Worm (Caenorhabditis elegans) whole organism, L1 larva: ENCODE results near the gene T21C12.8.

Experiments
- Y116A8C.19 ChIP-seq: sonication (generic microtip); optimal IDR thresholded peaks from 2 replicates; lab custom pipeline; 2016; ENCODE audit warnings: missing compliant biosample characterization, missing genetic modification characterization, borderline replicate concordance
- aha-1 ChIP-seq: fragments of 150-350 bp; optimal IDR thresholded peaks from 2 replicates; lab custom pipeline; 2014; ENCODE audit warnings: missing biosample characterization, missing genetic modification characterization
- alr-1 ChIP-seq: fragments of 200-800 bp; sonication (Bioruptor generic); optimal IDR thresholded peaks from 2 replicates; lab custom pipeline; 2018; ENCODE audit warnings: borderline replicate concordance, mild to moderate bottlenecking, missing genetic modification characterization, missing compliant biosample characterization
- ama-1 ChIP-seq: fragments of 150-350 bp; optimal IDR thresholded peaks from 2 replicates; lab custom pipeline; 2014
- blmp-1 ChIP-seq: fragments of 150-350 bp; optimal IDR thresholded peaks from 2 replicates; lab custom pipeline; 2014; ENCODE audit warnings: missing biosample characterization, missing genetic modification characterization
- ceh-63 ChIP-seq: fragments of 200-800 bp; sonication (Bioruptor generic); optimal IDR thresholded peaks from 2 replicates; lab custom pipeline; 2018; ENCODE audit warnings: mild to moderate bottlenecking, missing genetic modification characterization, missing compliant biosample characterization
- ceh-88 ChIP-seq: fragments of 200-800 bp; sonication (Bioruptor generic); IDR thresholded peaks from 2 replicates; pipeline ENCODE4 v1.3.6; 2022; ENCODE audit warnings: missing genetic modification characterization, missing compliant biosample characterization
- ceh-90 ChIP-seq: sonication (generic microtip); optimal IDR thresholded peaks from 2 replicates; lab custom pipeline; 2016; ENCODE audit warnings: missing genetic modification characterization, missing compliant biosample characterization
- ces-1 ChIP-seq: fragments of 150-350 bp; optimal IDR thresholded peaks from 2 replicates; lab custom pipeline; 2014; ENCODE audit warnings: missing biosample characterization, missing genetic modification reagents, missing genetic modification characterization
- dpl-1 ChIP-seq, 3 experiments: fragments of 150-350 bp in 2 of 3; sonication (generic microtip) in 1 of 3; optimal IDR thresholded peaks; 2 replicates each; lab custom pipeline; 2014 to 2017; ENCODE audit warnings: missing biosample characterization in 3 of 3, missing genetic modification characterization in 3 of 3, missing genetic modification reagents in 3 of 3
- efl-1 ChIP-seq, 4 experiments: fragments of 150-350 bp; optimal IDR thresholded peaks in 3 of 4; peaks in 1 of 4; 1 replicate in 1 of 4; 2 replicates in 3 of 4; lab custom pipeline; 2014; ENCODE audit warnings: missing biosample characterization in 2 of 4, missing genetic modification characterization in 2 of 4, missing genetic modification reagents in 2 of 4
- efl-3 ChIP-seq: fragments of 200-800 bp; sonication (Bioruptor generic); optimal IDR thresholded peaks from 2 replicates; lab custom pipeline; 2018; ENCODE audit warnings: mild to moderate bottlenecking, missing genetic modification characterization, missing compliant biosample characterization
- egl-13 ChIP-seq: sonication (generic microtip); optimal IDR thresholded peaks from 2 replicates; lab custom pipeline; 2016; ENCODE audit warnings: missing genotype, missing genetic modification reagents, missing genetic modification characterization, missing compliant biosample characterization
- elt-2 ChIP-seq: sonication (generic microtip); optimal IDR thresholded peaks from 2 replicates; lab custom pipeline; 2016; ENCODE audit warnings: missing genetic modification characterization, mild to moderate bottlenecking, inconsistent platforms, missing compliant biosample characterization, missing genetic modification reagents
- elt-3 ChIP-seq, 6 experiments: fragments of 150-350 bp in 1 of 6; sonication (generic microtip); optimal IDR thresholded peaks; 2 replicates each; lab custom pipeline; 2017 to 2018; ENCODE audit warnings: missing biosample characterization in 6 of 6, missing genetic modification characterization in 6 of 6, inconsistent platforms in 1 of 6
- fkh-10 ChIP-seq: sonication (generic microtip); optimal IDR thresholded peaks from 2 replicates; lab custom pipeline; 2017; ENCODE audit warnings: missing biosample characterization, missing genetic modification reagents, missing genetic modification characterization
- fos-1 ChIP-seq: fragments of 150-350 bp; optimal IDR thresholded peaks from 2 replicates; lab custom pipeline; 2014; ENCODE audit warnings: missing biosample characterization, missing genetic modification characterization
- grh-1 ChIP-seq: fragments of 200-800 bp; sonication (Bioruptor generic); IDR thresholded peaks from 2 replicates; pipeline ENCODE4 v1.3.6; 2022; ENCODE audit warnings: missing genetic modification reagents, missing genetic modification characterization, missing compliant biosample characterization
- hlh-4 ChIP-seq: sonication (generic microtip); optimal IDR thresholded peaks from 2 replicates; lab custom pipeline; 2016; ENCODE audit warnings: mild to moderate bottlenecking, missing genetic modification characterization, missing compliant biosample characterization
- hpl-2 ChIP-seq: fragments of 150-350 bp; optimal IDR thresholded peaks from 2 replicates; lab custom pipeline; 2014; ENCODE audit warnings: missing biosample characterization, missing genetic modification reagents, missing genetic modification characterization
- jun-1 ChIP-seq: fragments of 150-350 bp; optimal IDR thresholded peaks from 2 replicates; lab custom pipeline; 2014; ENCODE audit warnings: missing biosample characterization, missing genetic modification reagents, missing genetic modification characterization
- lin-13 ChIP-seq: fragments of 150-350 bp; optimal IDR thresholded peaks from 2 replicates; lab custom pipeline; 2014; ENCODE audit warnings: missing biosample characterization, missing genetic modification reagents, missing genetic modification characterization
- lin-14 ChIP-seq: fragments of 200-800 bp; sonication (Bioruptor generic); optimal IDR thresholded peaks from 2 replicates; lab custom pipeline; 2018; ENCODE audit warnings: mild to moderate bottlenecking, missing genetic modification characterization, moderate library complexity, missing compliant biosample characterization
- lin-15B ChIP-seq: fragments of 150-350 bp; sonication (generic microtip); optimal IDR thresholded peaks from 3 replicates; lab custom pipeline; 2014; ENCODE audit warnings: missing biosample characterization, missing genetic modification characterization
- lin-35 ChIP-seq, 2 experiments: fragments of 150-350 bp; optimal IDR thresholded peaks; 2 replicates each; lab custom pipeline; 2014; ENCODE audit warnings: missing biosample characterization in 2 of 2, missing genetic modification characterization in 2 of 2, missing genetic modification reagents in 2 of 2
- lsy-2 ChIP-seq, 2 experiments: fragments of 150-350 bp; optimal IDR thresholded peaks; 2 replicates each; lab custom pipeline; 2014; ENCODE audit warnings: missing biosample characterization in 2 of 2, missing genetic modification characterization in 2 of 2
- mdl-1 ChIP-seq, 2 experiments: fragments of 150-350 bp; optimal IDR thresholded peaks; 2 replicates each; lab custom pipeline; 2014 to 2017; ENCODE audit warnings: missing biosample characterization in 2 of 2, missing genetic modification characterization in 2 of 2, inconsistent platforms in 1 of 2
- mep-1 ChIP-seq: fragments of 150-350 bp; optimal IDR thresholded peaks from 2 replicates; lab custom pipeline; 2014; ENCODE audit warnings: missing biosample characterization, missing genetic modification characterization
- nhr-12 ChIP-seq: sonication (generic microtip); optimal IDR thresholded peaks from 2 replicates; lab custom pipeline; 2017; ENCODE audit warnings: missing biosample characterization, missing genetic modification characterization
- nhr-19 ChIP-seq: fragments of 200-800 bp; sonication (Bioruptor generic); conservative IDR thresholded peaks from 2 replicates; pipeline ENCODE4 v1.3.6; 2022; ENCODE audit warnings: missing genetic modification characterization, missing compliant biosample characterization
- nhr-20 ChIP-seq: sonication (generic microtip); optimal IDR thresholded peaks from 2 replicates; lab custom pipeline; 2016; ENCODE audit warnings: mild to moderate bottlenecking, missing genetic modification characterization, missing compliant biosample characterization
- nhr-237 ChIP-seq: fragments of 150-350 bp; optimal IDR thresholded peaks from 2 replicates; lab custom pipeline; 2014; ENCODE audit warnings: missing biosample characterization, missing genetic modification characterization
- nhr-47 ChIP-seq: sonication (generic microtip); optimal IDR thresholded peaks from 2 replicates; lab custom pipeline; 2016; ENCODE audit warnings: mild to moderate bottlenecking, missing genetic modification characterization, moderate library complexity, missing compliant biosample characterization
- nhr-71 ChIP-seq: sonication (generic microtip); optimal IDR thresholded peaks from 2 replicates; lab custom pipeline; 2016; ENCODE audit warnings: mild to moderate bottlenecking, missing genetic modification characterization, moderate library complexity, missing compliant biosample characterization
- nhr-77 ChIP-seq: fragments of 150-350 bp; optimal IDR thresholded peaks from 2 replicates; lab custom pipeline; 2014; ENCODE audit warnings: missing biosample characterization, missing genetic modification characterization
- nhr-84 ChIP-seq: sonication (generic microtip); optimal IDR thresholded peaks from 2 replicates; lab custom pipeline; 2017; ENCODE audit warnings: missing biosample characterization, missing genetic modification characterization
- nhr-85 ChIP-seq: sonication (generic microtip); peaks from one replicate; lab custom pipeline; 2016; ENCODE audit warnings: missing genetic modification characterization, inconsistent platforms, missing compliant biosample characterization
- nhr-90 ChIP-seq: sonication (generic microtip); optimal IDR thresholded peaks from 2 replicates; lab custom pipeline; 2016; ENCODE audit warnings: mild to moderate bottlenecking, missing genetic modification characterization, missing compliant biosample characterization; ENCODE audit not compliant: poor library complexity
- pqm-1 ChIP-seq: sonication (generic microtip); optimal IDR thresholded peaks from 3 replicates; lab custom pipeline; 2017; ENCODE audit warnings: missing biosample characterization, missing genetic modification characterization
- snu-23 ChIP-seq: sonication (generic microtip); optimal IDR thresholded peaks from 2 replicates; lab custom pipeline; 2016; ENCODE audit warnings: missing genetic modification characterization, missing compliant biosample characterization
- sox-4 ChIP-seq: sonication (generic microtip); optimal IDR thresholded peaks from 2 replicates; lab custom pipeline; 2016; ENCODE audit warnings: missing genetic modification characterization, missing compliant biosample characterization
- tbx-2 ChIP-seq: sonication (generic microtip); optimal IDR thresholded peaks from 2 replicates; lab custom pipeline; 2016; ENCODE audit warnings: missing genetic modification characterization, missing compliant biosample characterization
- tlp-1 ChIP-seq: fragments of 150-350 bp; optimal IDR thresholded peaks from 2 replicates; lab custom pipeline; 2014; ENCODE audit warnings: missing biosample characterization, missing genetic modification characterization
- unc-30 ChIP-seq: sonication (generic microtip); optimal IDR thresholded peaks from 2 replicates; lab custom pipeline; 2017; ENCODE audit warnings: missing biosample characterization, missing genetic modification characterization
- unc-62 ChIP-seq: fragments of 150-350 bp; optimal IDR thresholded peaks from 2 replicates; lab custom pipeline; 2014; ENCODE audit warnings: missing biosample characterization, missing genetic modification reagents, missing genetic modification characterization
- xbp-1 ChIP-seq: sonication (generic microtip); optimal IDR thresholded peaks from 2 replicates; lab custom pipeline; 2016; ENCODE audit warnings: missing genetic modification characterization, missing compliant biosample characterization
- zag-1 ChIP-seq: fragments of 150-350 bp; optimal IDR thresholded peaks from 2 replicates; lab custom pipeline; 2014; ENCODE audit warnings: missing biosample characterization, missing genetic modification characterization
- ztf-4 ChIP-seq: fragments of 150-350 bp; optimal IDR thresholded peaks from 2 replicates; lab custom pipeline; 2014; ENCODE audit warnings: missing biosample characterization, missing genetic modification characterization

The T21C12.8 gene

ce11 chrIII:10534191-10534590 lies 18.6 kb downstream of the T21C12.8 start:
- TF ChIP-seq ztf-4 (peak; percentile 14), grh-1 (GFP tag; lab: Robert Waterston, UW) (0 out of 2 replicates have a peak, but pooled peaks have one; percentile 50), efl-1 (optimal IDR thresholded peaks at IDR 0.05; lab: Kevin White, UChicago) (no peak), efl-1 (GFP tag; optimal IDR thresholded peaks at IDR 0.05 in 1 of 2; lab: Kevin White, UChicago) (peak in 1 of 2 experiments; percentile 64), elt-3 (tag; optimal IDR thresholded peaks at IDR 0.05; lab: Kevin White, UChicago) (peak in 5 of 6 experiments; percentile 14 to 69 (median 63)), fos-1 (tag; lab: Kevin White, UChicago) (no peak), snu-23 (GFP tag; lab: Kevin White, UChicago) (peak; percentile 29), elt-2 (tag; lab: Kevin White, UChicago) (peak; percentile 80), nhr-237 (tag; lab: Kevin White, UChicago) (no peak), nhr-19 (GFP tag; lab: Robert Waterston, UW) (peak; percentile 62), mdl-1 (tag; optimal IDR thresholded peaks at IDR 0.05; lab: Kevin White, UChicago) (peak; percentile 29 to 90), lin-13 (GFP tag; lab: Kevin White, UChicago) (no peak), lin-35 (GFP tag; optimal IDR thresholded peaks at IDR 0.05; lab: Kevin White, UChicago) (peak in 1 of 2 experiments; percentile 59), nhr-47 (tag; lab: Kevin White, UChicago) (no peak), blmp-1 (tag; lab: Kevin White, UChicago) (peak; percentile 33), nhr-85 (tag; lab: Kevin White, UChicago) (peak; percentile 88), lin-14 (GFP tag; lab: Kevin White, UChicago) (peak; percentile 70), nhr-20 (tag; lab: Kevin White, UChicago) (peak; percentile 55), nhr-71 (peak; percentile 58), nhr-90 (tag; lab: Kevin White, UChicago) (peak; percentile 23)

DNA sequence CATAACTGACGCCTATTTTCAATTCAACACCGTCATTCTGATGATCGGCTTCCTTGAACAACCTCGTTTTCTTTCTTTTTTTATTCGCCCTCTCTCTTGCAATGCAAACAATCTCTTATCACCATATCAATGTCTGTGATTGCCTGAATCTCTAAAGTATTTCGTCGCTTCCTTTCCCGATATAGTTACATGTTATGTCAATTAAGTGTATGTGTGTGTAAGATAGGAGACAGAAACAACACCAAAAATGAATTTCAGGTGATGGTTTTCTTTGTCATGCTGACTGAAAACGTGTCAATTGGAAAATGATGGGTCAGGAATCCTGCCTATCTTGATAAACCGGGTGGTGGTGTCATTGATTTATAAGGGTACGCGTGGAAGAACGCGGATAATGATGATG lies 19.5 kb downstream of the T21C12.8 start:
- TF ChIP-seq fkh-10 (no peak), nhr-71 (peak; percentile 23), unc-62 (GFP tag; lab: Kevin White, UChicago) (no peak), aha-1 (tag; lab: Kevin White, UChicago) (no peak), unc-30 (tag; lab: Kevin White, UChicago) (no peak), lin-35 (GFP tag; optimal IDR thresholded peaks at IDR 0.05; lab: Kevin White, UChicago) (peak in 1 of 2 experiments; percentile 72), nhr-84 (tag; lab: Kevin White, UChicago) (no peak), efl-3 (GFP tag; lab: Kevin White, UChicago) (no peak), nhr-77 (no peak), lin-14 (GFP tag; lab: Kevin White, UChicago) (peak; percentile 59), efl-1 (optimal IDR thresholded peaks at IDR 0.05; lab: Kevin White, UChicago) (no peak), efl-1 (GFP tag; optimal IDR thresholded peaks at IDR 0.05 in 1 of 2; lab: Kevin White, UChicago) (peak in 1 of 2 experiments; percentile 91), tlp-1 (tag; lab: Kevin White, UChicago) (no peak), lin-15B (tag; lab: Kevin White, UChicago) (no peak), alr-1 (tag; lab: Kevin White, UChicago) (no peak), nhr-20 (tag; lab: Kevin White, UChicago) (peak; percentile 28), ceh-90 (tag; lab: Kevin White, UChicago) (no peak), blmp-1 (tag; lab: Kevin White, UChicago) (peak; percentile 14), ama-1 (no peak), egl-13 (tag; lab: Kevin White, UChicago) (no peak), sox-4 (tag; lab: Kevin White, UChicago) (no peak), jun-1 (tag; lab: Kevin White, UChicago) (peak; percentile 62), ztf-4 (no peak), tbx-2 (no peak), lsy-2 (tag; optimal IDR thresholded peaks at IDR 0.05; lab: Kevin White, UChicago) (peak in 1 of 2 experiments; percentile 26), hlh-4 (tag; lab: Kevin White, UChicago) (no peak), ceh-63 (GFP tag; lab: Kevin White, UChicago) (no peak), nhr-12 (tag; lab: Kevin White, UChicago) (no peak), mep-1 (tag; lab: Kevin White, UChicago) (peak; percentile 44), xbp-1 (tag; lab: Kevin White, UChicago) (no peak), nhr-47 (tag; lab: Kevin White, UChicago) (no peak), nhr-85 (tag; lab: Kevin White, UChicago) (peak; percentile 69), hpl-2 (no peak), snu-23 (GFP tag; lab: Kevin White, UChicago) (peak; percentile 36), mdl-1 (tag; optimal IDR thresholded peaks at IDR 0.05; lab: Kevin White, UChicago) (peak in 1 of 2 experiments; percentile 45), ceh-88 (no peak), dpl-1 (GFP tag; optimal IDR thresholded peaks at IDR 0.05; lab: Kevin White, UChicago) (no peak), elt-3 (tag; optimal IDR thresholded peaks at IDR 0.05; lab: Kevin White, UChicago) (peak in 5 of 6 experiments; percentile 48 to 95 (median 70)), pqm-1 (no peak), nhr-90 (tag; lab: Kevin White, UChicago) (peak; percentile 26), ces-1 (GFP tag; lab: Kevin White, UChicago) (no peak), elt-2 (tag; lab: Kevin White, UChicago) (peak; percentile 76), Y116A8C.19 (no peak), zag-1 (tag; lab: Kevin White, UChicago) (no peak)
